Fruit fly (Drosophila melanogaster) whole organism, adult: Measurements from ENCODE around the gene CG43844.

ENCODE experiments used
- CG12768 ChIP-seq: fragments of 200-800 bp; sonication (Bioruptor generic); optimal IDR thresholded peaks from 2 replicates; lab custom pipeline; 2017; ENCODE audit warnings: missing biosample characterization, missing genetic modification characterization, mild to moderate bottlenecking, moderate library complexity, missing genetic modification reagents
- CG14711 ChIP-seq: fragments of 200-800 bp; sonication (Bioruptor generic); optimal IDR thresholded peaks from 2 replicates; lab custom pipeline; 2018; ENCODE audit warnings: missing biosample characterization, mild to moderate bottlenecking, missing genetic modification characterization, moderate library complexity
- CG33017 ChIP-seq: fragments of 200-800 bp; sonication (Bioruptor generic); optimal IDR thresholded peaks from 2 replicates; lab custom pipeline; 2018; ENCODE audit warnings: missing biosample characterization, mild to moderate bottlenecking, missing genetic modification characterization, moderate library complexity
- CG5204 ChIP-seq: fragments of 200-800 bp; sonication (Bioruptor generic); optimal IDR thresholded peaks from 2 replicates; lab custom pipeline; 2016; ENCODE audit warnings: missing biosample characterization, missing genetic modification characterization
- CG7101 ChIP-seq: fragments of 200-800 bp; sonication (Bioruptor generic); optimal IDR thresholded peaks from 2 replicates; lab custom pipeline; 2018; ENCODE audit warnings: missing biosample characterization, mild to moderate bottlenecking, missing genetic modification characterization, moderate library complexity
- Clk ChIP-seq: fragments of 200-800 bp; sonication (Bioruptor generic); optimal IDR thresholded peaks from 2 replicates; lab custom pipeline; 2017; ENCODE audit warnings: missing biosample characterization, missing genetic modification characterization
- Hr96 ChIP-seq: fragments of 200-800 bp; sonication (Bioruptor generic); optimal IDR thresholded peaks from 2 replicates; lab custom pipeline; 2016; ENCODE audit warnings: missing biosample characterization, missing genetic modification characterization
- Mnt ChIP-seq: fragments of 200-800 bp; sonication (Bioruptor generic); optimal IDR thresholded peaks from 2 replicates; lab custom pipeline; 2016; ENCODE audit warnings: missing biosample characterization, mild to moderate bottlenecking, missing genetic modification characterization
- bab1 ChIP-seq: fragments of 200-800 bp; sonication (Bioruptor generic); optimal IDR thresholded peaks from 3 replicates; lab custom pipeline; 2019; ENCODE audit warnings: missing biosample characterization, mild to moderate bottlenecking, missing genetic modification characterization, moderate library complexity
- kay ChIP-seq: fragments of 200-800 bp; sonication (Bioruptor generic); peaks from one replicate; lab custom pipeline; 2016; ENCODE audit warnings: missing biosample characterization, missing genetic modification characterization, borderline replicate concordance
- ovo ChIP-seq: fragments of 200-800 bp; sonication (Bioruptor generic); optimal IDR thresholded peaks from 2 replicates; lab custom pipeline; 2016; ENCODE audit warnings: missing biosample characterization, missing genetic modification characterization
- toe ChIP-seq: fragments of 200-800 bp; sonication (Bioruptor generic); optimal IDR thresholded peaks from 2 replicates; lab custom pipeline; 2016; ENCODE audit warnings: missing biosample characterization, missing genetic modification characterization

- TF ChIP-seq kay = no peak
- no peak for TF ChIP-seq CG5204
- no peak for TF ChIP-seq Hr96 (GFP tag; lab: Kevin White, UChicago)
- no peak for TF ChIP-seq Mnt (GFP tag; lab: Kevin White, UChicago)
- no peak for TF ChIP-seq ovo (GFP tag; lab: Kevin White, UChicago)
- TF ChIP-seq CG14711 (tag; lab: Kevin White, UChicago) = no peak
- TF ChIP-seq Clk (GFP tag; lab: Kevin White, UChicago) = no peak
- no peak for TF ChIP-seq CG12768 (GFP tag; lab: Kevin White, UChicago)
- TF ChIP-seq CG7101 = no peak
- TF ChIP-seq CG33017 (tag; lab: Kevin White, UChicago) = no peak
- TF ChIP-seq toe = no peak
- no peak for TF ChIP-seq bab1 (GFP tag; lab: Kevin White, UChicago)
Observed at dm6 chr3R:21938464-21939095, 49.2 kb downstream of the CG43844 start.
